Worm (Caenorhabditis elegans) whole organism, late embryonic: ENCODE data around the gene ZK813.5.

ENCODE experiments used
- F13H6.1 ChIP-seq: sonication (generic microtip); optimal IDR thresholded peaks from 2 replicates; lab custom pipeline; 2016; ENCODE audit warnings: missing genetic modification characterization, missing compliant biosample characterization
- ceh-34 ChIP-seq: sonication (generic microtip); optimal IDR thresholded peaks from 2 replicates; lab custom pipeline; 2016; ENCODE audit warnings: mild to moderate bottlenecking, missing genetic modification characterization, missing compliant biosample characterization
- ceh-48 ChIP-seq: sonication (generic microtip); optimal IDR thresholded peaks from 2 replicates; lab custom pipeline; 2016; ENCODE audit warnings: missing genetic modification characterization, inconsistent platforms, missing compliant biosample characterization
- elt-2 ChIP-seq: sonication (generic microtip); optimal IDR thresholded peaks from 2 replicates; lab custom pipeline; 2016; ENCODE audit warnings: missing genetic modification reagents, missing genetic modification characterization, missing compliant biosample characterization
- eyg-1 ChIP-seq: sonication (generic microtip); optimal IDR thresholded peaks from 2 replicates; lab custom pipeline; 2016; ENCODE audit warnings: missing genotype, missing genetic modification characterization, missing compliant biosample characterization
- lin-11 ChIP-seq: fragments of 200-800 bp; sonication (Bioruptor generic); optimal IDR thresholded peaks from 2 replicates; lab custom pipeline; 2018; ENCODE audit warnings: mild to moderate bottlenecking, missing genetic modification characterization, missing compliant biosample characterization
- nhr-11 ChIP-seq: fragments of 150-350 bp; optimal IDR thresholded peaks from 2 replicates; lab custom pipeline; 2014; ENCODE audit warnings: missing biosample characterization, missing genetic modification characterization
- pha-2 ChIP-seq: sonication (generic microtip); optimal IDR thresholded peaks from 2 replicates; lab custom pipeline; 2017; ENCODE audit warnings: mild to moderate bottlenecking, missing genetic modification characterization, missing compliant biosample characterization
- pqm-1 ChIP-seq: sonication (generic microtip); optimal IDR thresholded peaks from 2 replicates; lab custom pipeline; 2016; ENCODE audit warnings: missing genetic modification characterization, missing compliant biosample characterization
- sox-4 ChIP-seq: sonication (generic microtip); optimal IDR thresholded peaks from 2 replicates; lab custom pipeline; 2017; ENCODE audit warnings: mild to moderate bottlenecking, missing genetic modification characterization, inconsistent platforms, missing compliant biosample characterization
- tbx-2 ChIP-seq: sonication (generic microtip); optimal IDR thresholded peaks from 2 replicates; lab custom pipeline; 2016; ENCODE audit warnings: missing genetic modification characterization, missing compliant biosample characterization
- unc-86 ChIP-seq: sonication (generic microtip); optimal IDR thresholded peaks from 2 replicates; lab custom pipeline; 2016; ENCODE audit warnings: missing genetic modification characterization, missing compliant biosample characterization

ce11 chrX:3439823-3440222 lies 11.2 kb downstream of the ZK813.5 start:
- no peak for TF ChIP-seq nhr-11 (tag; lab: Kevin White, UChicago)
- TF ChIP-seq ceh-48 (tag; lab: Kevin White, UChicago), result no peak
- no peak for TF ChIP-seq eyg-1 (tag; lab: Kevin White, UChicago)
- TF ChIP-seq ceh-34 (tag; lab: Kevin White, UChicago), result no peak
- TF ChIP-seq F13H6.1 (tag; lab: Kevin White, UChicago), result no peak
- no peak for TF ChIP-seq unc-86 (tag; lab: Kevin White, UChicago)
- TF ChIP-seq lin-11 (tag; lab: Kevin White, UChicago), result no peak
- no peak for TF ChIP-seq tbx-2 (tag; lab: Kevin White, UChicago)
- TF ChIP-seq pha-2, result no peak
- TF ChIP-seq pqm-1 (tag; lab: Kevin White, UChicago), result no peak
- TF ChIP-seq elt-2 (tag; lab: Kevin White, UChicago), result no peak
- TF ChIP-seq sox-4 (tag; lab: Kevin White, UChicago), result no peak
